Worm (Caenorhabditis elegans): ENCODE measurements around the gene cyp-25A2.
"Not testable (repeated sequence)": the region's sequence is repeated elsewhere in the genome, so short reads cannot be mapped to it uniquely, and the experiment has no call there.

DNA sequence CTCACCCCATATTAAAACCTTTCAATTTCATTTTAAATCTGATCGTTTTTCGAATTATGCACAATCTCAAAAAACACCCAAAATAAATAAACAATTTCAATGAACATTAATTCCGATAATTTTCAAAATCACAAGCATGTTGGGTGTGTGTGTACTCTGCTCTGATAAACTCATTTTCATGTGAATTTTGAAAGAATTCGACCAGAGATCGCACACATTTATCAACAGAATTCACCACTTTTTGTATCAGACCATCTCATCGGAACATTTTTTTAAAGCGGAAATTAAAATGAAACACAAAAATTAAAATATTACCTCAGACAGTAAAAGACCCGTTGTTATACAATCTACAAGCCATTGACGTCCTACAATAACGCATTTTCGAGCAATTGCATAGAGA lies 23.0 kb downstream of the cyp-25A2 start:
- TF ChIP-seq jun-1 (tag; optimal IDR thresholded peaks at IDR 0.05); nhr-28 (tag; optimal IDR thresholded peaks at IDR 0.05); nhr-25 (tag; optimal IDR thresholded peaks at IDR 0.05); ceh-82 (tag; optimal IDR thresholded peaks at IDR 0.05); skn-1 (tag; optimal IDR thresholded peaks at IDR 0.05); nhr-11 (tag; optimal IDR thresholded peaks at IDR 0.05); ceh-9 (tag; optimal IDR thresholded peaks at IDR 0.05); lin-39 (tag; optimal IDR thresholded peaks at IDR 0.05); ztf-4 (tag; optimal IDR thresholded peaks at IDR 0.05); fkh-10 (GFP tag; optimal IDR thresholded peaks at IDR 0.05); unc-39 (tag; optimal IDR thresholded peaks at IDR 0.05): not testable (repeated sequence)
